Worm (Caenorhabditis elegans) whole organism, early embryonic: ENCODE data around the gene cht-1.

Experiments used
- B0310.2 ChIP-seq: sonication (generic microtip); optimal IDR thresholded peaks from 2 replicates; lab custom pipeline; 2016; ENCODE audit warnings: mild to moderate bottlenecking, missing genetic modification characterization, missing compliant biosample characterization
- F13C5.2 ChIP-seq: sonication (generic microtip); optimal IDR thresholded peaks from 2 replicates; lab custom pipeline; 2017; ENCODE audit warnings: mild to moderate bottlenecking, missing genetic modification characterization, inconsistent platforms, missing compliant biosample characterization
- aly-1 ChIP-seq: sonication (generic microtip); optimal IDR thresholded peaks from 2 replicates; lab custom pipeline; 2016; ENCODE audit warnings: missing genetic modification characterization, missing compliant biosample characterization
- ama-1 ChIP-seq: fragments of 150-350 bp; optimal IDR thresholded peaks from 2 replicates; lab custom pipeline; 2014
- ceh-13 ChIP-seq: fragments of 200-800 bp; sonication (Bioruptor generic); optimal IDR thresholded peaks from 2 replicates; lab custom pipeline; 2018; ENCODE audit warnings: mild to moderate bottlenecking, missing genetic modification characterization, missing compliant biosample characterization
- ceh-36 ChIP-seq: sonication (generic microtip); optimal IDR thresholded peaks from 2 replicates; lab custom pipeline; 2016; ENCODE audit warnings: missing genetic modification characterization, inconsistent platforms, missing compliant biosample characterization
- ets-7 ChIP-seq: sonication (generic microtip); optimal IDR thresholded peaks from 2 replicates; lab custom pipeline; 2016; ENCODE audit warnings: missing genotype, missing genetic modification characterization, missing compliant biosample characterization
- flt-1 ChIP-seq: fragments of 200-800 bp; sonication (Bioruptor generic); IDR thresholded peaks from 2 replicates; pipeline ENCODE4 v1.3.6; 2022; ENCODE audit warnings: missing genetic modification characterization, missing compliant biosample characterization
- hmbx-1 ChIP-seq: sonication (generic microtip); optimal IDR thresholded peaks from 2 replicates; lab custom pipeline; 2016; ENCODE audit warnings: mild to moderate bottlenecking, missing genetic modification characterization, missing compliant biosample characterization
- hmg-4 ChIP-seq: fragments of 200-800 bp; sonication (Bioruptor generic); optimal IDR thresholded peaks from 2 replicates; lab custom pipeline; 2018; ENCODE audit warnings: mild to moderate bottlenecking, missing genetic modification characterization, missing compliant biosample characterization
- hnd-1 ChIP-seq: sonication (generic microtip); optimal IDR thresholded peaks from 2 replicates; lab custom pipeline; 2016; ENCODE audit warnings: missing genetic modification characterization, missing compliant biosample characterization
- pes-1 ChIP-seq: fragments of 200-800 bp; sonication (Bioruptor generic); IDR thresholded peaks from 2 replicates; pipeline ENCODE4 v1.3.6; 2022; ENCODE audit warnings: missing genetic modification reagents, missing genetic modification characterization, missing compliant biosample characterization
- scrt-1 ChIP-seq: fragments of 200-800 bp; sonication (Bioruptor generic); IDR thresholded peaks from 2 replicates; pipeline ENCODE4 v1.3.6; 2022; ENCODE audit warnings: missing genetic modification characterization, missing compliant biosample characterization
- sea-1 ChIP-seq: fragments of 200-800 bp; sonication (Bioruptor generic); conservative IDR thresholded peaks from 2 replicates; pipeline ENCODE4 v1.3.6; 2022; ENCODE audit warnings: missing genetic modification characterization, missing compliant biosample characterization
- tbx-11 ChIP-seq: fragments of 200-800 bp; sonication (Bioruptor generic); IDR thresholded peaks from 2 replicates; pipeline ENCODE4 v1.3.6; 2022; ENCODE audit warnings: missing genetic modification characterization, missing compliant biosample characterization
- tbx-37 ChIP-seq: fragments of 200-800 bp; sonication (Bioruptor generic); conservative IDR thresholded peaks from 2 replicates; pipeline ENCODE4 v1.3.6; 2022; ENCODE audit warnings: missing genetic modification reagents, missing genetic modification characterization, missing compliant biosample characterization
- tra-4 ChIP-seq: sonication (generic microtip); optimal IDR thresholded peaks from 2 replicates; lab custom pipeline; 2017; ENCODE audit warnings: missing genetic modification characterization, missing compliant biosample characterization

Gene cht-1

ce11 chrX:3399917-3400316, at the start of gene cht-1:
TSS of gene cht-1 (minus strand) at chrX:3400017.
- TF ChIP-seq ceh-13 (GFP tag; lab: Kevin White, UChicago) (no peak), B0310.2 (tag; lab: Kevin White, UChicago) (no peak), ceh-36 (tag; lab: Kevin White, UChicago) (no peak), sea-1 (GFP tag; lab: Robert Waterston, UW) (no peak), scrt-1 (GFP tag; lab: Robert Waterston, UW) (no peak)

- TF ChIP-seq pes-1 (GFP tag; lab: Robert Waterston, UW) (no peak), hmbx-1 (no peak), ama-1 (lab: Kevin White, UChicago) (no peak), hnd-1 (no peak), B0310.2 (tag; lab: Kevin White, UChicago) (no peak), hmg-4 (GFP tag; lab: Kevin White, UChicago) (no peak), ceh-13 (GFP tag; lab: Kevin White, UChicago) (no peak), F13C5.2 (tag; lab: Kevin White, UChicago) (no peak), flt-1 (GFP tag; lab: Robert Waterston, UW) (no peak), tbx-11 (GFP tag; lab: Robert Waterston, UW) (no peak), scrt-1 (GFP tag; lab: Robert Waterston, UW) (no peak), aly-1 (tag; lab: Kevin White, UChicago) (no peak), tra-4 (no peak), sea-1 (GFP tag; lab: Robert Waterston, UW) (no peak), ets-7 (tag; lab: Kevin White, UChicago) (no peak), tbx-37 (GFP tag; lab: Robert Waterston, UW) (no peak)
Observed at ce11 chrX:3446011-3446410, 46.2 kb upstream of the cht-1 start, which contains the start of gene ZK813.1. TSS of gene ZK813.1 (plus strand) at chrX:3446311.

ce11 chrX:3444514-3444913, 44.7 kb upstream of the cht-1 start, which contains the start of gene ZK813.7:
TSS of gene ZK813.7 (plus strand) at chrX:3444814.
- TF ChIP-seq tra-4 (no peak), ets-7 (tag; lab: Kevin White, UChicago) (no peak), sea-1 (GFP tag; lab: Robert Waterston, UW) (no peak), pes-1 (GFP tag; lab: Robert Waterston, UW) (no peak), F13C5.2 (tag; lab: Kevin White, UChicago) (no peak), aly-1 (tag; lab: Kevin White, UChicago) (no peak), flt-1 (GFP tag; lab: Robert Waterston, UW) (no peak), hnd-1 (no peak), ceh-13 (GFP tag; lab: Kevin White, UChicago) (no peak), ceh-36 (tag; lab: Kevin White, UChicago) (no peak), tbx-11 (GFP tag; lab: Robert Waterston, UW) (no peak), hmbx-1 (no peak), B0310.2 (tag; lab: Kevin White, UChicago) (no peak), tbx-37 (GFP tag; lab: Robert Waterston, UW) (no peak), scrt-1 (GFP tag; lab: Robert Waterston, UW) (no peak), hmg-4 (GFP tag; lab: Kevin White, UChicago) (no peak), ama-1 (lab: Kevin White, UChicago) (no peak)

ce11 chrX:3443526-3443925, 43.7 kb upstream of the cht-1 start, which contains the start of gene ZK813.2:
TSS of gene ZK813.2 (plus strand) at chrX:3443826.
- no peak for TF ChIP-seq ama-1 (lab: Kevin White, UChicago)
- TF ChIP-seq tbx-37 (GFP tag; lab: Robert Waterston, UW) = no peak
- TF ChIP-seq hmg-4 (GFP tag; lab: Kevin White, UChicago) = no peak
- no peak for TF ChIP-seq hmbx-1
- TF ChIP-seq tbx-11 (GFP tag; lab: Robert Waterston, UW) = no peak
- TF ChIP-seq hnd-1 = no peak
- no peak for TF ChIP-seq tra-4
- TF ChIP-seq pes-1 (GFP tag; lab: Robert Waterston, UW) = no peak
- TF ChIP-seq ceh-13 (GFP tag; lab: Kevin White, UChicago) = no peak
- TF ChIP-seq flt-1 (GFP tag; lab: Robert Waterston, UW) = no peak
- no peak for TF ChIP-seq aly-1 (tag; lab: Kevin White, UChicago)
- TF ChIP-seq sea-1 (GFP tag; lab: Robert Waterston, UW) = no peak
- no peak for TF ChIP-seq scrt-1 (GFP tag; lab: Robert Waterston, UW)
- TF ChIP-seq F13C5.2 (tag; lab: Kevin White, UChicago) = no peak
- TF ChIP-seq ets-7 (tag; lab: Kevin White, UChicago) = no peak

- TF ChIP-seq B0310.2 (tag; lab: Kevin White, UChicago) = no peak
- no peak for TF ChIP-seq aly-1 (tag; lab: Kevin White, UChicago)
- TF ChIP-seq flt-1 (GFP tag; lab: Robert Waterston, UW) = no peak
- TF ChIP-seq scrt-1 (GFP tag; lab: Robert Waterston, UW) = no peak
- TF ChIP-seq ama-1 (lab: Kevin White, UChicago) = no peak
- no peak for TF ChIP-seq tbx-11 (GFP tag; lab: Robert Waterston, UW)
- no peak for TF ChIP-seq ceh-13 (GFP tag; lab: Kevin White, UChicago)
- TF ChIP-seq ets-7 (tag; lab: Kevin White, UChicago) = no peak
- no peak for TF ChIP-seq tra-4
Observed at ce11 chrX:3441539-3441938, 41.7 kb upstream of the cht-1 start, which contains the start of gene ZK813.3. TSS of gene ZK813.3 (plus strand) at chrX:3441839.

ce11 chrX:3440308-3440707, 40.5 kb upstream of the cht-1 start:
- TF ChIP-seq pes-1 (GFP tag; lab: Robert Waterston, UW) = no peak
- TF ChIP-seq F13C5.2 (tag; lab: Kevin White, UChicago) = no peak
- no peak for TF ChIP-seq ama-1 (lab: Kevin White, UChicago)
- no peak for TF ChIP-seq tra-4
- no peak for TF ChIP-seq tbx-37 (GFP tag; lab: Robert Waterston, UW)
- TF ChIP-seq hmg-4 (GFP tag; lab: Kevin White, UChicago) = no peak

ce11 chrX:3439823-3440222, 40.0 kb upstream of the cht-1 start:
- TF ChIP-seq tbx-11 (GFP tag; lab: Robert Waterston, UW) (no peak), aly-1 (tag; lab: Kevin White, UChicago) (no peak), hmbx-1 (no peak), F13C5.2 (tag; lab: Kevin White, UChicago) (no peak), tbx-37 (GFP tag; lab: Robert Waterston, UW) (no peak), flt-1 (GFP tag; lab: Robert Waterston, UW) (no peak), tra-4 (no peak), ceh-36 (tag; lab: Kevin White, UChicago) (no peak), ama-1 (lab: Kevin White, UChicago) (no peak), ets-7 (tag; lab: Kevin White, UChicago) (no peak), sea-1 (GFP tag; lab: Robert Waterston, UW) (no peak), hnd-1 (no peak), ceh-13 (GFP tag; lab: Kevin White, UChicago) (no peak), B0310.2 (tag; lab: Kevin White, UChicago) (no peak), scrt-1 (GFP tag; lab: Robert Waterston, UW) (no peak), pes-1 (GFP tag; lab: Robert Waterston, UW) (no peak), hmg-4 (GFP tag; lab: Kevin White, UChicago) (no peak)
